Fruit fly (Drosophila melanogaster): Measurements from ENCODE around the gene CG42716.

CG42716 gene

dm6 chr3L:16021064-16021683 is 12.4 kb upstream of the CG42716 start:
- TF ChIP-seq Dll (optimal IDR thresholded peaks at IDR 0.05) (no peak), CG8478 (optimal IDR thresholded peaks at IDR 0.05) (no peak), usp (GFP tag; optimal IDR thresholded peaks at IDR 0.05) (no peak), pan (optimal IDR thresholded peaks at IDR 0.05) (no peak), psq (optimal IDR thresholded peaks at IDR 0.05) (no peak), EcR (GFP tag; optimal IDR thresholded peaks at IDR 0.05) (no peak)

dm6 chr3L:16023020-16023648 is 10.4 kb upstream of the CG42716 start, which contains the start of gene Notum:
TSS of gene Notum (plus strand) at chr3L:16023480.
- TF ChIP-seq psq (optimal IDR thresholded peaks at IDR 0.05) (no peak), CG8478 (optimal IDR thresholded peaks at IDR 0.05) (no peak), EcR (GFP tag; optimal IDR thresholded peaks at IDR 0.05) (no peak), pan (optimal IDR thresholded peaks at IDR 0.05) (no peak), Dll (optimal IDR thresholded peaks at IDR 0.05) (no peak), usp (GFP tag; optimal IDR thresholded peaks at IDR 0.05) (no peak)

dm6 chr3L:16024276-16025019 is 9.1 kb upstream of the CG42716 start:
- TF ChIP-seq psq (optimal IDR thresholded peaks at IDR 0.05) (no peak), Dll (optimal IDR thresholded peaks at IDR 0.05) (no peak), EcR (GFP tag; optimal IDR thresholded peaks at IDR 0.05) (no peak)

- no peak for TF ChIP-seq Dll (optimal IDR thresholded peaks at IDR 0.05)
- TF ChIP-seq usp (GFP tag; optimal IDR thresholded peaks at IDR 0.05), result no peak
- no peak for TF ChIP-seq pan (optimal IDR thresholded peaks at IDR 0.05)
- TF ChIP-seq CG8478 (optimal IDR thresholded peaks at IDR 0.05), result no peak
- no peak for TF ChIP-seq EcR (GFP tag; optimal IDR thresholded peaks at IDR 0.05)
- TF ChIP-seq psq (optimal IDR thresholded peaks at IDR 0.05), result no peak
These were observed 8.4 kb upstream of the CG42716 start for dm6 chr3L:16025020-16025680.

dm6 chr3L:16026065-16026789 is 7.4 kb upstream of the CG42716 start:
- TF ChIP-seq CG8478 (optimal IDR thresholded peaks at IDR 0.05) (no peak), Dll (optimal IDR thresholded peaks at IDR 0.05) (no peak), usp (GFP tag; optimal IDR thresholded peaks at IDR 0.05) (no peak), EcR (GFP tag; optimal IDR thresholded peaks at IDR 0.05) (no peak), psq (optimal IDR thresholded peaks at IDR 0.05) (no peak), pan (optimal IDR thresholded peaks at IDR 0.05) (no peak)

- no peak for TF ChIP-seq pan (optimal IDR thresholded peaks at IDR 0.05)
- TF ChIP-seq CG8478 (optimal IDR thresholded peaks at IDR 0.05), result no peak
- TF ChIP-seq Dll (optimal IDR thresholded peaks at IDR 0.05), result no peak
These were observed 6.4 kb upstream of the CG42716 start for dm6 chr3L:16027163-16027633.

dm6 chr3L:16028924-16029323 is 4.7 kb upstream of the CG42716 start:
- TF ChIP-seq Dll (optimal IDR thresholded peaks at IDR 0.05), result no peak
- no peak for TF ChIP-seq CG8478 (optimal IDR thresholded peaks at IDR 0.05)
- no peak for TF ChIP-seq EcR (GFP tag; optimal IDR thresholded peaks at IDR 0.05)
- no peak for TF ChIP-seq psq (optimal IDR thresholded peaks at IDR 0.05)
- no peak for TF ChIP-seq pan (optimal IDR thresholded peaks at IDR 0.05)
- no peak for TF ChIP-seq usp (GFP tag; optimal IDR thresholded peaks at IDR 0.05)

dm6 chr3L:16034224-16034623 is 646 bp downstream of the CG42716 start, which contains the start of gene CG42538:
TSS of gene CG42538 (plus strand) at chr3L:16034524.
- no peak for TF ChIP-seq pan (optimal IDR thresholded peaks at IDR 0.05)
- no peak for TF ChIP-seq CG8478 (optimal IDR thresholded peaks at IDR 0.05)
- TF ChIP-seq usp (GFP tag; optimal IDR thresholded peaks at IDR 0.05), result no peak
- no peak for TF ChIP-seq EcR (GFP tag; optimal IDR thresholded peaks at IDR 0.05)
- TF ChIP-seq Dll (optimal IDR thresholded peaks at IDR 0.05), result no peak
- no peak for TF ChIP-seq psq (optimal IDR thresholded peaks at IDR 0.05)

dm6 chr3L:16035185-16035584 is 1.6 kb downstream of the CG42716 start, which contains the start of gene CG5895:
TSS of gene CG5895 (plus strand) at chr3L:16035485.
- no peak for TF ChIP-seq EcR (GFP tag; optimal IDR thresholded peaks at IDR 0.05)
- TF ChIP-seq CG8478 (optimal IDR thresholded peaks at IDR 0.05), result no peak
- TF ChIP-seq Dll (optimal IDR thresholded peaks at IDR 0.05), result no peak
- TF ChIP-seq psq (optimal IDR thresholded peaks at IDR 0.05), result no peak
- TF ChIP-seq usp (GFP tag; optimal IDR thresholded peaks at IDR 0.05), result no peak
- no peak for TF ChIP-seq pan (optimal IDR thresholded peaks at IDR 0.05)

dm6 chr3L:16037048-16037477 is 3.5 kb downstream of the CG42716 start:
- TF ChIP-seq EcR (GFP tag; optimal IDR thresholded peaks at IDR 0.05) (no peak), pan (optimal IDR thresholded peaks at IDR 0.05) (no peak), usp (GFP tag; optimal IDR thresholded peaks at IDR 0.05) (no peak)

- TF ChIP-seq EcR (GFP tag; optimal IDR thresholded peaks at IDR 0.05) (peak; percentile 33 to 59), Dll (optimal IDR thresholded peaks at IDR 0.05) (no peak)
These were observed 4.2 kb downstream of the CG42716 start for dm6 chr3L:16037690-16038332.
